Worm (Caenorhabditis elegans): ENCODE measurements around the gene coa-3.

- no peak for TF ChIP-seq nhr-77 (tag; optimal IDR thresholded peaks at IDR 0.05)
- TF ChIP-seq nhr-129 (tag; optimal IDR thresholded peaks at IDR 0.05), result no peak
- TF ChIP-seq sma-9 (GFP tag; optimal IDR thresholded peaks at IDR 0.05), result no peak
- no peak for TF ChIP-seq sma-9 (tag; optimal IDR thresholded peaks at IDR 0.05)
- TF ChIP-seq ceh-82 (tag; optimal IDR thresholded peaks at IDR 0.05), result no peak
- TF ChIP-seq lin-39 (tag; optimal IDR thresholded peaks at IDR 0.05), result no peak
- TF ChIP-seq nhr-10 (tag; optimal IDR thresholded peaks at IDR 0.05), result no peak
- TF ChIP-seq unc-39 (tag; optimal IDR thresholded peaks at IDR 0.05), result no peak
- no peak for TF ChIP-seq unc-62 (GFP tag; optimal IDR thresholded peaks at IDR 0.05)
These were observed 4.4 kb upstream of the coa-3 start for ce11 chrII:4606687-4607297.
